Worm (Caenorhabditis elegans): ENCODE data around the gene unc-115.

DNA sequence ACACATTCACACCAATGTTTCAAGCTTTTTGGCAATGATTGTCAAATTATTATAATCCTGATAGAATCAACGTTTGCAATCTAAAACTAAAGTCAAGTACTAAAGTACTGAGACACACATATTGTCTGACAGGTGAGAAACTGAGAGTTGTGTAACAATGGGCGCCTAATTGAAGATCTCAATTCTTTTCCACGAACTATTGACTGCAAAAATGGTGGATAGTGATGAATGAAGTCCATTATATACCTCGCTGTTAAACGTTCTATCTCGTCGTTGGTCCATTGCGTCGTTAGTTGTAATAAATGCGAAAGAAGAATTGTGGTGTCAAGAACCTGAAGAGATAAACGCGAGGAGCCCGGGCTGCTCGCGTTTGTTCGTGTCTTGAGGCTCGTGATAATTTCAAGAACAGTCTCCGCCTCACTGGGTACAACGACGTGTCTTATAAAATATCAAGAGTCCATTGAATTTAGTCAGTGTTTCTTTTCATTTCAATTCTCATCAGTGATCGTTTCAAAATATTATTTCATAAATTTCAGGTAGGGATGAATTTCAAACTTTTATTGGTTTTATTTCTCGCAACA, 13.5 kb downstream of the unc-115 start, which contains the start of gene F09B9.4:
- TF ChIP-seq cog-1 (tag; optimal IDR thresholded peaks at IDR 0.05) (no peak), ref-1 (GFP tag; conservative IDR thresholded peaks at IDR 0.05) (no peak), ztf-23 (GFP tag; IDR thresholded peaks at IDR 0.05) (no peak), ztf-29 (GFP tag; IDR thresholded peaks at IDR 0.05) (no peak)
